Worm (Caenorhabditis elegans): Measurements from ENCODE around the gene erd-2.1.

DNA sequence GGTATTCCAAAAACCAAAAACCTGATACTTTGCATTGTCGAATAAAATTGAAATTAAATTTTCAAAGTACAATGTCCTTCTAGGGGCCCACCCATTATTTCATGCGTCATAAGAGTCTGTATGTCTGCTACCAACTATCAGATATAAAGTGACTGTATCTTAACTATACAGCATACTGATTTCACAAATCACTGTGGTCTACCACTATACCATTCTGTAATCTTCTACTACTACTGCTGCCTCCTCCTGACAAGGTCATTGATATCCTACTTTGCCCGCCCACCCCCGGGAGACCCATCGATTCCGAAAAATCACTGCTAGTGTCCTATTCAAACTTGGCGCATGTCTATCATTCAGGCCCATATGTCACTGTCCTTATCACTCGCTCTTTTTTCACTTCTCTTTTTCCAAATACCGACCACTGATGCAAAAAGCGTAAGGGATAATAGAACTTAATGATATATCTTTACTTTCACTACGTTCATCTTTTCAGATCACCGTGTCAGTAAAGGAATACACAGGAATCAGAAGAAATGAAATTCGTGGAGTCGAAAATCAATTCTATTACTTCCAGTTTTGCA lies 13.5 kb upstream of the erd-2.1 start, which contains the start of gene C07A4.2:
- no peak for TF ChIP-seq elt-3 (tag; optimal IDR thresholded peaks at IDR 0.05)
- TF ChIP-seq snpc-4 (tag; optimal IDR thresholded peaks at IDR 0.05), result no peak
- TF ChIP-seq unc-62 (GFP tag; optimal IDR thresholded peaks at IDR 0.05), result no peak
- no peak for TF ChIP-seq ces-1 (GFP tag; optimal IDR thresholded peaks at IDR 0.05)
- TF ChIP-seq mep-1 (tag; optimal IDR thresholded peaks at IDR 0.05), result no peak
- TF ChIP-seq unc-120 (tag; optimal IDR thresholded peaks at IDR 0.05; ENCODE audit: poor library complexity, severe bottlenecking), result no peak
- no peak for TF ChIP-seq lsy-2 (tag; optimal IDR thresholded peaks at IDR 0.05)
- no peak for TF ChIP-seq nhr-237 (tag; optimal IDR thresholded peaks at IDR 0.05)

Measured in whole organism, mixed stage, embryonic.